Worm (Caenorhabditis elegans): Measurements from ENCODE around the gene srw-72.

DNA sequence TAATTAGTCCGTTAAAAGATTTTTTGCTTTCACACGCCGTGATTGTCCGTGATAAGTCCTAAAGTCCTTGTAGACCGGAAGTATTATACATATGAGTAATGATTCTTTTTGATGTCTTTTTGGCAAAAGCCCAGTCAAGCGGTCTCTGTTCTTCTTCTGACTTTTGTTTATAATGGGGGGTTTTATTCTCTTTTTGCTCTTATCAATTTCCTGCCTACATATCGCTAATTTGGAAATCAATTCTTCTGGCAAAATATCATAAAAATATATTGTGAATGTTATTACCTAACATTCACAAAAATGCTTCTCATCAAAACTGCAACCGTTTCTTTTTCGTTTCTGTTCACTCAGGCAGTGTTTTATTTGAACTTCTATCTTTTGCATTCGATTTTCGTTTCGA, 9.6 kb downstream of the srw-72 start, which contains the start of gene srbc-61:
- no peak for TF ChIP-seq nhr-237 (tag; optimal IDR thresholded peaks at IDR 0.05)
- TF ChIP-seq egl-27 (tag; optimal IDR thresholded peaks at IDR 0.05): no peak
- TF ChIP-seq daf-12 (tag; optimal IDR thresholded peaks at IDR 0.05): no peak
- TF ChIP-seq fos-1 (tag; optimal IDR thresholded peaks at IDR 0.05): no peak
- no peak for TF ChIP-seq ama-1 (optimal IDR thresholded peaks at IDR 0.05)
- TF ChIP-seq ceh-16 (tag; optimal IDR thresholded peaks at IDR 0.05): no peak
- no peak for TF ChIP-seq nhr-12 (tag; optimal IDR thresholded peaks at IDR 0.05)
